Fruit fly (Drosophila melanogaster) whole organism, embryonic: ENCODE data around the gene CG7484.

ENCODE experiments used
- Antp ChIP-seq: fragments of 200-800 bp; sonication (Bioruptor generic); optimal IDR thresholded peaks from 3 replicates; lab custom pipeline; 2016; ENCODE audit warnings: missing biosample characterization, missing genetic modification characterization
- CG10274 ChIP-seq: fragments of 200-800 bp; sonication (Bioruptor generic); optimal IDR thresholded peaks from 3 replicates; lab custom pipeline; 2017; ENCODE audit warnings: missing biosample characterization, mild to moderate bottlenecking, missing genetic modification characterization
- CG10431 ChIP-seq: fragments of 200-800 bp; sonication (Bioruptor generic); optimal IDR thresholded peaks from 3 replicates; lab custom pipeline; 2018; ENCODE audit warnings: missing biosample characterization, mild to moderate bottlenecking, missing genetic modification characterization
- CG11398 ChIP-seq: fragments of 200-800 bp; sonication (Bioruptor generic); optimal IDR thresholded peaks from 2 replicates; lab custom pipeline; 2016; ENCODE audit warnings: missing biosample characterization, missing genetic modification characterization
- CG11723 ChIP-seq: fragments of 200-800 bp; sonication (Bioruptor generic); optimal IDR thresholded peaks from 2 replicates; lab custom pipeline; 2017; ENCODE audit warnings: missing biosample characterization, mild to moderate bottlenecking, missing genetic modification characterization
- CG14667 ChIP-seq: fragments of 200-800 bp; sonication (Bioruptor generic); IDR thresholded peaks from 2 replicates; pipeline ENCODE4 v1.3.6; 2022; ENCODE audit warnings: missing biosample characterization, missing genetic modification characterization
- CG18011 ChIP-seq: fragments of 200-800 bp; sonication (Bioruptor generic); optimal IDR thresholded peaks from 2 replicates; lab custom pipeline; 2017; ENCODE audit warnings: missing biosample characterization, missing genetic modification characterization, mild to moderate bottlenecking, moderate library complexity, missing genotype
- CG30020 ChIP-seq: fragments of 200-800 bp; optimal IDR thresholded peaks from 2 replicates; lab custom pipeline; 2019; ENCODE audit warnings: missing biosample characterization, mild to moderate bottlenecking, missing genetic modification characterization, moderate library complexity
- CG31365 ChIP-seq: fragments of 200-800 bp; sonication (Bioruptor generic); optimal IDR thresholded peaks from 2 replicates; lab custom pipeline; 2018; ENCODE audit warnings: missing biosample characterization, mild to moderate bottlenecking, missing genetic modification characterization
- CG3995 ChIP-seq: fragments of 200-800 bp; sonication (Bioruptor generic); optimal IDR thresholded peaks from 3 replicates; lab custom pipeline; 2016; ENCODE audit warnings: missing biosample characterization, missing genetic modification characterization
- CG4328 ChIP-seq: fragments of 200-800 bp; sonication (Bioruptor generic); optimal IDR thresholded peaks from 3 replicates; lab custom pipeline; 2017; ENCODE audit warnings: missing biosample characterization, missing genetic modification reagents, missing genetic modification characterization
- CG43689 ChIP-seq: fragments of 200-800 bp; sonication (Bioruptor generic); IDR thresholded peaks from 2 replicates; pipeline ENCODE4 v1.3.6; 2022; ENCODE audit warnings: missing biosample characterization, missing genetic modification characterization
- CG7271 ChIP-seq: fragments of 200-800 bp; sonication (Bioruptor generic); optimal IDR thresholded peaks from 2 replicates; lab custom pipeline; 2018; ENCODE audit warnings: missing biosample characterization, mild to moderate bottlenecking, missing genetic modification characterization, moderate library complexity
- CG7928 ChIP-seq: fragments of 200-800 bp; sonication (Bioruptor generic); optimal IDR thresholded peaks from 2 replicates; lab custom pipeline; 2017; ENCODE audit warnings: missing biosample characterization, mild to moderate bottlenecking, missing genetic modification characterization
- CG7987 ChIP-seq: fragments of 200-800 bp; sonication (Bioruptor generic); optimal IDR thresholded peaks from 2 replicates; lab custom pipeline; 2018; ENCODE audit warnings: missing biosample characterization, mild to moderate bottlenecking, missing genetic modification characterization, moderate library complexity
- CG8478 ChIP-seq: fragments of >200 bp; optimal IDR thresholded peaks from 2 replicates; lab custom pipeline; 2018
- CG9817 ChIP-seq: fragments of 200-800 bp; sonication (Bioruptor generic); optimal IDR thresholded peaks from 2 replicates; lab custom pipeline; 2018; ENCODE audit warnings: missing biosample characterization, mild to moderate bottlenecking, missing genetic modification characterization, moderate library complexity
- CG9876 ChIP-seq: fragments of 200-800 bp; sonication (Bioruptor generic); optimal IDR thresholded peaks from 2 replicates; lab custom pipeline; 2016; ENCODE audit warnings: missing biosample characterization, missing genetic modification characterization
- CG9932 ChIP-seq: fragments of 200-800 bp; sonication (Bioruptor generic); IDR thresholded peaks from 2 replicates; pipeline ENCODE4 v1.3.6; 2022; ENCODE audit warnings: missing biosample characterization, missing genetic modification characterization
- CoRest ChIP-seq: fragments of 200-800 bp; sonication (Bioruptor generic); optimal IDR thresholded peaks from 3 replicates; lab custom pipeline; 2018; ENCODE audit warnings: missing biosample characterization, mild to moderate bottlenecking, missing genetic modification characterization, moderate library complexity
- Dfd ChIP-seq, 2 experiments: fragments of >200 bp; optimal IDR thresholded peaks; 2 replicates each; lab custom pipeline; 2017; ENCODE audit warnings: missing biosample characterization in 2 of 2, missing genetic modification characterization in 2 of 2
- Dref ChIP-seq: fragments of 200-800 bp; sonication (Bioruptor generic); IDR thresholded peaks from 2 replicates; pipeline ENCODE4 v1.3.6; 2022; ENCODE audit warnings: missing biosample characterization, missing genetic modification characterization
- E2f1 ChIP-seq: fragments of 200-800 bp; sonication (Bioruptor generic); IDR thresholded peaks from 2 replicates; pipeline ENCODE4 v1.3.6; 2022; ENCODE audit warnings: missing biosample characterization, missing genetic modification characterization
- Eip74EF ChIP-seq, 2 experiments: fragments of 200-800 bp in 1 of 2; fragments of >200 bp in 1 of 2; sonication (Bioruptor generic) in 1 of 2; optimal IDR thresholded peaks; 2 replicates each; lab custom pipeline; 2017 to 2019; ENCODE audit warnings: missing biosample characterization in 2 of 2, missing genetic modification characterization in 2 of 2, mild to moderate bottlenecking in 1 of 2, moderate library complexity in 1 of 2
- Gsc ChIP-seq: fragments of 200-800 bp; sonication (Bioruptor generic); IDR thresholded peaks from 2 replicates; pipeline ENCODE4 v1.3.6; 2022; ENCODE audit warnings: missing biosample characterization, missing genetic modification characterization
- Gug ChIP-seq: fragments of 200-800 bp; sonication (Bioruptor generic); IDR thresholded peaks from 4 replicates; pipeline ENCODE4 v1.3.6; 2022; ENCODE audit warnings: missing biosample characterization, missing genetic modification characterization
- H2.0 ChIP-seq: fragments of 200-800 bp; sonication (Bioruptor generic); IDR thresholded peaks from 2 replicates; pipeline ENCODE4 v1.3.6; 2022; ENCODE audit warnings: missing biosample characterization, missing genetic modification characterization
- HLH3B ChIP-seq: fragments of 200-800 bp; sonication (Bioruptor generic); IDR thresholded peaks from 2 replicates; pipeline ENCODE4 v1.3.6; 2022; ENCODE audit warnings: missing biosample characterization, missing genetic modification characterization
- HLH54F ChIP-seq: fragments of 200-800 bp; sonication (Bioruptor generic); optimal IDR thresholded peaks from 3 replicates; lab custom pipeline; 2016; ENCODE audit warnings: missing biosample characterization, missing genetic modification characterization
- HmgZ ChIP-seq: fragments of 200-800 bp; sonication (Bioruptor generic); optimal IDR thresholded peaks from 2 replicates; lab custom pipeline; 2018; ENCODE audit warnings: missing biosample characterization, mild to moderate bottlenecking, missing genetic modification characterization
- MBD-R2 ChIP-seq: fragments of 200-800 bp; sonication (Bioruptor generic); IDR thresholded peaks from 2 replicates; pipeline ENCODE4 v1.3.6; 2022; ENCODE audit warnings: missing biosample characterization, missing genetic modification characterization
- NC2α ChIP-seq: fragments of 200-800 bp; sonication (Bioruptor generic); optimal IDR thresholded peaks from 2 replicates; lab custom pipeline; 2016; ENCODE audit warnings: missing biosample characterization, missing genetic modification characterization
- Spps ChIP-seq: fragments of 200-800 bp; sonication (Bioruptor generic); optimal IDR thresholded peaks from 2 replicates; lab custom pipeline; 2018; ENCODE audit warnings: missing biosample characterization, mild to moderate bottlenecking, missing genetic modification characterization
- Sry-β ChIP-seq: fragments of 200-800 bp; sonication (Bioruptor generic); optimal IDR thresholded peaks from 2 replicates; lab custom pipeline; 2018; ENCODE audit warnings: missing biosample characterization, mild to moderate bottlenecking, missing genetic modification characterization, moderate library complexity
- Vsx1 ChIP-seq: fragments of 200-800 bp; sonication (Bioruptor generic); optimal IDR thresholded peaks from 2 replicates; lab custom pipeline; 2017; ENCODE audit warnings: missing biosample characterization, mild to moderate bottlenecking, missing genetic modification characterization, missing genetic modification reagents
- Xbp1 ChIP-seq: fragments of 200-800 bp; sonication (Bioruptor generic); optimal IDR thresholded peaks from 3 replicates; lab custom pipeline; 2016; ENCODE audit warnings: missing biosample characterization, mild to moderate bottlenecking, missing genetic modification characterization
- ci ChIP-seq: fragments of 200-800 bp; sonication (Bioruptor generic); IDR thresholded peaks from 3 replicates; pipeline ENCODE4 v1.3.6; 2022; ENCODE audit warnings: missing biosample characterization, missing genetic modification characterization
- dm ChIP-seq: fragments of 200-800 bp; sonication (Bioruptor generic); optimal IDR thresholded peaks from 3 replicates; lab custom pipeline; 2016; ENCODE audit warnings: missing biosample characterization, missing genetic modification characterization
- eyg ChIP-seq: fragments of 200-800 bp; sonication (Bioruptor generic); optimal IDR thresholded peaks from 3 replicates; lab custom pipeline; 2016; ENCODE audit warnings: missing biosample characterization, missing genetic modification characterization
- grn ChIP-seq: fragments of 200-800 bp; sonication (Bioruptor generic); optimal IDR thresholded peaks from 3 replicates; lab custom pipeline; 2017; ENCODE audit warnings: missing biosample characterization, missing genetic modification characterization
- inv ChIP-seq: fragments of 200-800 bp; sonication (Bioruptor generic); IDR thresholded peaks from 2 replicates; pipeline ENCODE4 v1.3.6; 2022; ENCODE audit warnings: missing biosample characterization, missing genetic modification characterization; ENCODE audit not compliant: partially characterized antibody
- knrl ChIP-seq: fragments of 200-800 bp; sonication (Bioruptor generic); IDR thresholded peaks from 3 replicates; pipeline ENCODE4 v1.3.6; 2022; ENCODE audit warnings: missing biosample characterization, missing genetic modification characterization; ENCODE audit not compliant: partially characterized antibody
- lbe ChIP-seq: fragments of 200-800 bp; sonication (Bioruptor generic); optimal IDR thresholded peaks from 2 replicates; lab custom pipeline; 2016; ENCODE audit warnings: missing biosample characterization, mild to moderate bottlenecking, missing genetic modification characterization
- lilli ChIP-seq: fragments of 200-800 bp; sonication (Bioruptor generic); optimal IDR thresholded peaks from 3 replicates; lab custom pipeline; 2016; ENCODE audit warnings: missing biosample characterization, missing genetic modification characterization
- luna ChIP-seq: fragments of 200-800 bp; sonication (Bioruptor generic); optimal IDR thresholded peaks from 2 replicates; lab custom pipeline; 2016; ENCODE audit warnings: missing biosample characterization, missing genetic modification characterization
- odd ChIP-seq: fragments of 200-800 bp; sonication (Bioruptor generic); optimal IDR thresholded peaks from 2 replicates; lab custom pipeline; 2017; ENCODE audit warnings: missing biosample characterization, mild to moderate bottlenecking, missing genetic modification characterization
- slbo ChIP-seq: fragments of 200-800 bp; sonication (Bioruptor generic); IDR thresholded peaks from 2 replicates; pipeline ENCODE4 v1.3.6; 2022; ENCODE audit warnings: missing biosample characterization, missing genetic modification characterization
- sna ChIP-seq: fragments of 200-800 bp; sonication (Bioruptor generic); IDR thresholded peaks from 2 replicates; pipeline ENCODE4 v1.3.6; 2022; ENCODE audit warnings: missing biosample characterization, missing genetic modification characterization; ENCODE audit not compliant: partially characterized antibody

Gene CG7484

DNA sequence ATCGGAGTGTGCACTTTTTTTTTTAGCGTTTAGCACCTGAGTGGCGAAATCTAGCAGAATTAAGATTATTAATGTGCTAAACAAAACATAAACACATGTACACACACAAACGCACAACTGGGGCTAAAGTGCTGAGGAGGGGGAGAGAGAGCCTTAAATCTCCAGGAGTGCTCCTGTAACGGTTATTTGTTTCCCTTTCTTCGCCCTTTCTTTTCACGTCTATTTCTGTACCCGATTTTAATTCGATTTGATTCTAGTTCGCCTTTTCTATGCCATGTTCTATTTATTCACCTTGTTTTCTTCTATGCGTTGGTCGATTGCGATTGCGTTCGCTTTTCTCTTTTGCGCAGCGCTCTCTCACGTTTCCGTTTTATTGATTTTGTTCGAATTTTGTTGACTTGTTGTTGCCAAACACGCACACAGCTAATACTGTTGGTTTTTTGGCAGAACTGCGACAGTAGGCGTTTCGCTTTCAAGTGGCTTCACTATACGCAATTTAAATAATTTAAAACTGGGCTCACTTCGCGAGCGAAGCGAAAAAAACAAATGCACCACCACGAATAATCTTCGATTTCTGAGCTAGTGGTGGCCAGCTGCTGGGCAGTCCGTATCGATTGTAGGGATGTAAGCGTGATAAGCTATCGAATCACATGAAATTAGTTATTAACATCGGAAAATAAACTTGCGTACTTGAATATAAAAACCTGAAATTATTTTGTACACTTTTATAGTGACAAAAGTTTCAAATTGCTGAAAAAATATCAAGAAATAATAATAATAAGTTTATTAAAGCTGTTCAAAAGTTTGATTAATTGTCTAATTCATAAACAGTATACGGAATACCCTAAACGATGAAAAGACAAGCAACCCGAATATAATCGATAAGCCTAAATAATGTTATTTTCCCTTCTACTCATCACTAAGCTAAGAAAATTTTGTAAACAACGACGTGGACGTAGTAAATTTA is at the start of gene CG7484, which contains the start of the genes Krn and Ndfip (continued):
- TF ChIP-seq lbe (GFP tag; lab: Kevin White, UChicago) (peak; percentile 80), lilli (GFP tag; lab: Kevin White, UChicago) (peak; percentile 92), NC2α (GFP tag; lab: Kevin White, UChicago) (peak; percentile 47), Spps (tag; lab: Kevin White, UChicago) (peak; percentile 61), HLH3B (GFP tag; lab: Robert Waterston, UW) (peak; percentile 76), ci (GFP tag; lab: Robert Waterston, UW) (peak; percentile 75), CG11398 (GFP tag; lab: Kevin White, UChicago) (peak; percentile 1), Vsx1 (GFP tag; lab: Kevin White, UChicago) (peak; percentile 43), CG43689 (GFP tag; lab: Robert Waterston, UW) (0 out of 2 replicates have a peak, but pooled peaks have one; percentile 16), eyg (GFP tag; lab: Kevin White, UChicago) (peak; percentile 29), CG7928 (GFP tag; lab: Kevin White, UChicago) (peak; percentile 55), CG9932 (peak; percentile 96), inv (peak; percentile 97), HLH54F (GFP tag; lab: Kevin White, UChicago) (peak; percentile 87), H2.0 (peak; percentile 65), knrl (GFP tag; lab: Robert Waterston, UW) (peak; percentile 99), CG9876 (peak; percentile 75), CG31365 (tag; lab: Kevin White, UChicago) (peak; percentile 30), CG3995 (GFP tag; lab: Kevin White, UChicago) (peak; percentile 92), CoRest (peak; percentile 96), CG30020 (peak; percentile 92), Xbp1 (GFP tag; lab: Kevin White, UChicago) (peak; percentile 92), CG8478 (lab: Kevin White, UChicago) (no peak), dm (GFP tag; lab: Kevin White, UChicago) (peak; percentile 31), CG9817 (tag; lab: Kevin White, UChicago) (peak; percentile 95), CG11723 (peak; percentile 65), CG7987 (GFP tag; lab: Kevin White, UChicago) (peak; percentile 27), E2f1 (GFP tag; lab: Robert Waterston, UW) (peak; percentile 84), CG4328 (peak; percentile 87), CG10274 (peak; percentile 39), luna (GFP tag; lab: Kevin White, UChicago) (peak; percentile 50), CG10431 (GFP tag; lab: Kevin White, UChicago) (peak; percentile 10), Dfd (GFP tag; optimal IDR thresholded peaks at IDR 0.05; lab: Kevin White, UChicago) (peak in 1 of 2 experiments; percentile 57), HmgZ (tag; lab: Kevin White, UChicago) (peak; percentile 89), grn (GFP tag; lab: Kevin White, UChicago) (peak; percentile 60), slbo (GFP tag; lab: Robert Waterston, UW) (peak; percentile 93), Sry-β (GFP tag; lab: Kevin White, UChicago) (no peak), Dref (GFP tag; lab: Robert Waterston, UW) (peak; percentile 75), Eip74EF (GFP tag; optimal IDR thresholded peaks at IDR 0.05; lab: Kevin White, UChicago) (peak in 1 of 2 experiments; percentile 51), odd (peak; percentile 38), Gsc (GFP tag; lab: Robert Waterston, UW) (no peak), sna (GFP tag; lab: Robert Waterston, UW) (peak; percentile 99), Antp (GFP tag; lab: Kevin White, UChicago) (peak; percentile 77), MBD-R2 (GFP tag; lab: Robert Waterston, UW) (peak; percentile 71), CG14667 (GFP tag; lab: Robert Waterston, UW) (peak; percentile 76), CG18011 (GFP tag; lab: Kevin White, UChicago) (peak; percentile 53), Gug (GFP tag; lab: Robert Waterston, UW) (peak; percentile 78), CG7271 (tag; lab: Kevin White, UChicago) (peak; percentile 76)
